Fruit fly (Drosophila melanogaster) Kc167 (cell line): ENCODE results near the gene CG43060.

Source experiments
- Myc ChIP-seq: fragments of >200 bp; optimal IDR thresholded peaks from 2 replicates; lab custom pipeline; 2017; ENCODE audit warnings: missing external identifiers
- Sin3A ChIP-seq: fragments of >200 bp; optimal IDR thresholded peaks from 2 replicates; lab custom pipeline; 2018; ENCODE audit warnings: missing external identifiers
- h ChIP-seq: fragments of >200 bp; optimal IDR thresholded peaks from 3 replicates; lab custom pipeline; 2018; ENCODE audit warnings: missing external identifiers
- psq ChIP-seq: fragments of >200 bp; optimal IDR thresholded peaks from 2 replicates; lab custom pipeline; 2017; ENCODE audit warnings: missing external identifiers
- ttk ChIP-seq: sonication (Bioruptor generic); optimal IDR thresholded peaks from 2 replicates; lab custom pipeline; 2017; ENCODE audit warnings: missing external identifiers

DNA sequence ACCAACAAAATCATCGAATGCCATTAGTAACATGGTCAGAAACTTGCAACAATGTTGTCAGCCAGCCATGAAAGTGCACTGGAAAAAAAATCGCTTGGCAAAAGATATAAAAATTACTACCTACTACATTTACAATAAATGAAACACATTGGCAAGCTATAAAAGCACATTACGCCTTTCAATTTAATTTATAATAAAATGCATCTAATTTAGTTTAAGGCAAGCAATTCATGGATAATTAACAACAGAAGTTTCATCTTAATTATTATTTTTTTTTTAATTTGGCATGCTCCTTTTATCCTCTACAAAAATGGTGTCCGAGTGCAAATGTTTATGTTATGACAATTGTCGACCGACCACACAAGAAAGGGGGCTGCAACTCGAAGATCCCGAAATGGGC is 2.1 kb upstream of the CG43060 start:
- no peak for TF ChIP-seq psq (lab: Kevin White, UChicago)
- no peak for TF ChIP-seq Sin3A (lab: Kevin White, UChicago)
- no peak for TF ChIP-seq h (lab: Kevin White, UChicago)
- no peak for TF ChIP-seq Myc (lab: Kevin White, UChicago)
- TF ChIP-seq ttk (lab: Kevin White, UChicago), result no peak
